Fruit fly (Drosophila melanogaster): ENCODE measurements around the gene CG43050.

Gene CG43050

DNA sequence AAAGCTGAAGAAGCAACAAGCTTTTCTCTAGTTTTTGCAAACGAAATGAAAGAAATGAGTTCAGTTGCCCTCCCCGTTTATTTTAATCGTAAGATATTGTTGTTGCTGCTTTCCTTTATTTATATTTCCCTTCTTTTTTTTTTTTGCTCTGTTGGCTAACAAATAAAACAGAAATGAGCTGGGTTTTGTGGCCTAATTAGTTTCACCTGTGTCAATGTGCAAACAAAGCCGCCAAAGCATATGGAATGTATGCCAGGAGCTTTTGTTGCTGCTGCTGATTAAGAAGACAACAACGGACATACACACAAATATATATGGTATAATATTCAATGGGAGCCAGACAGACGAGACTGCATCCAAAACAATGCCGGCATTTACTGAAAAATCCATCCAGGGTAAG lies 36.9 kb upstream of the CG43050 start (continued):
- no peak for TF ChIP-seq Six4 (GFP tag; optimal IDR thresholded peaks at IDR 0.05)
- no peak for TF ChIP-seq CG7271 (tag; optimal IDR thresholded peaks at IDR 0.05)
- no peak for TF ChIP-seq CG10979 (tag; optimal IDR thresholded peaks at IDR 0.05)
- no peak for TF ChIP-seq hbn (GFP tag; IDR thresholded peaks at IDR 0.05; ENCODE audit: partially characterized antibody)
- TF ChIP-seq chinmo (GFP tag; IDR thresholded peaks at IDR 0.05; ENCODE audit: partially characterized antibody) = no peak
- TF ChIP-seq CG11560 (tag; IDR thresholded peaks at IDR 0.05) = no peak
- TF ChIP-seq CG13624 (GFP tag; optimal IDR thresholded peaks at IDR 0.05) = no peak
- no peak for TF ChIP-seq peb (GFP tag; IDR thresholded peaks at IDR 0.05)
- no peak for TF ChIP-seq Rx (GFP tag; IDR thresholded peaks at IDR 0.05)
- TF ChIP-seq HmgZ (tag; optimal IDR thresholded peaks at IDR 0.05) = no peak
- TF ChIP-seq CG9215 (GFP tag; IDR thresholded peaks at IDR 0.05) = no peak
- no peak for TF ChIP-seq Usf (GFP tag; optimal IDR thresholded peaks at IDR 0.05)
- TF ChIP-seq jumu (GFP tag; optimal IDR thresholded peaks at IDR 0.05) = no peak
- no peak for TF ChIP-seq shn (GFP tag; optimal IDR thresholded peaks at IDR 0.05)
- TF ChIP-seq E2f1 (GFP tag; IDR thresholded peaks at IDR 0.05) = no peak
- TF ChIP-seq repo (GFP tag; optimal IDR thresholded peaks at IDR 0.05) = no peak
- TF ChIP-seq GATAe (GFP tag; conservative IDR thresholded peaks at IDR 0.05) = no peak
- peak; percentile 2 for TF ChIP-seq CG6813 (GFP tag; optimal IDR thresholded peaks at IDR 0.05)
- peak; percentile 67 for TF ChIP-seq CG18599 (GFP tag; optimal IDR thresholded peaks at IDR 0.05)
- TF ChIP-seq CG9437 (GFP tag; optimal IDR thresholded peaks at IDR 0.05) = no peak
- TF ChIP-seq Dbx (GFP tag; IDR thresholded peaks at IDR 0.05) = 0 out of 3 replicates have a peak, but pooled peaks have one; percentile 27
- no peak for TF ChIP-seq CG9609 (GFP tag; optimal IDR thresholded peaks at IDR 0.05)
- TF ChIP-seq Hand (GFP tag; optimal IDR thresholded peaks at IDR 0.05) = no peak
- no peak for TF ChIP-seq ash1 (GFP tag; optimal IDR thresholded peaks at IDR 0.05)
- TF ChIP-seq Side (GFP tag; optimal IDR thresholded peaks at IDR 0.05) = no peak
- TF ChIP-seq B-H1 (GFP tag; IDR thresholded peaks at IDR 0.05) = no peak
- TF ChIP-seq Taf1 (GFP tag; IDR thresholded peaks at IDR 0.05) = no peak
- TF ChIP-seq bigmax (GFP tag; optimal IDR thresholded peaks at IDR 0.05) = no peak
- TF ChIP-seq ase (GFP tag; IDR thresholded peaks at IDR 0.05) = no peak
- no peak for TF ChIP-seq CG3065 (GFP tag; optimal IDR thresholded peaks at IDR 0.05)
- TF ChIP-seq CG8281 (tag; optimal IDR thresholded peaks at IDR 0.05) = no peak
- TF ChIP-seq dmrt11E (tag; optimal IDR thresholded peaks at IDR 0.05) = no peak
- peak; percentile 48 for TF ChIP-seq CG2120 (GFP tag; optimal IDR thresholded peaks at IDR 0.05)
- peak; percentile 6 for TF ChIP-seq CG16863 (GFP tag; optimal IDR thresholded peaks at IDR 0.05)
- TF ChIP-seq HHEX (GFP tag; optimal IDR thresholded peaks at IDR 0.05) = peak; percentile 17
- no peak for TF ChIP-seq CG3847 (GFP tag; IDR thresholded peaks at IDR 0.05)
- TF ChIP-seq CG12942 (GFP tag; optimal IDR thresholded peaks at IDR 0.05) = no peak
- TF ChIP-seq CG15073 (GFP tag; optimal IDR thresholded peaks at IDR 0.05) = no peak
- no peak for TF ChIP-seq Myb (GFP tag; optimal IDR thresholded peaks at IDR 0.05)
- TF ChIP-seq sr (GFP tag; IDR thresholded peaks at IDR 0.05) = no peak
- TF ChIP-seq CG12659 (GFP tag; optimal IDR thresholded peaks at IDR 0.05) = no peak
- no peak for TF ChIP-seq sd (tag; optimal IDR thresholded peaks at IDR 0.05)
- no peak for TF ChIP-seq NC2β (GFP tag; optimal IDR thresholded peaks at IDR 0.05)
- TF ChIP-seq Dll (GFP tag; IDR thresholded peaks at IDR 0.05; ENCODE audit: partially characterized antibody) = no peak
- no peak for TF ChIP-seq salm (tag; optimal IDR thresholded peaks at IDR 0.05)
- TF ChIP-seq YL-1 (GFP tag; optimal IDR thresholded peaks at IDR 0.05) = no peak
- TF ChIP-seq ken (GFP tag; IDR thresholded peaks at IDR 0.05) = no peak
- no peak for TF ChIP-seq Pdp1 (GFP tag; optimal IDR thresholded peaks at IDR 0.05)
- no peak for TF ChIP-seq Lhr (GFP tag; optimal IDR thresholded peaks at IDR 0.05)
- no peak for TF ChIP-seq CG10543 (GFP tag; optimal IDR thresholded peaks at IDR 0.05)
- TF ChIP-seq gsb-n (tag; optimal IDR thresholded peaks at IDR 0.05) = no peak
- no peak for TF ChIP-seq CrebB (tag; optimal IDR thresholded peaks at IDR 0.05)

All from whole organism, embryonic.